Fruit fly (Drosophila melanogaster): ENCODE measurements around the gene Ptp4E.
A peak's percentile ranks its signal among the peaks of the same experiment; 100 is the strongest.

DNA sequence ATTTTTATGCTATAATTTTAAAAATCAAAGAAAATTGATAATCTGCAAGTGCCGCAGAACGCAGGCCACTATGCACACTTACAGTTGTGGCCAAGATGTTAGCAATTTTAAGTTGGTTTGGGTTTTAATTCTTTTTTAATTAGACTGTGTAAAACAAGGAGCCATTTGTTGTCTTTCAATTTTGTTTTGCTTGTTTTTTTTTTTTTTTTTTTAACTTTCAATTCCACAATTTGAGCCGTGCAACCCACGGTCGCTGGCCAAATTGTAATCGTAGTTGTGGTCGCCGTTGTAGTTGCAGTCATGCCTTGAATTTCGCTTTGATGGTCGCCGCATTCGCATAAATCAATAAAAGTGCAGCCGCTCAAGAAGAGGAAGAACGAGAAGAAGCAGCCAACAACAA, 46.4 kb downstream of the Ptp4E start:
- TF ChIP-seq dac (GFP tag; optimal IDR thresholded peaks at IDR 0.05) (no peak), CG16779 (tag; optimal IDR thresholded peaks at IDR 0.05) (no peak), topi (GFP tag; optimal IDR thresholded peaks at IDR 0.05) (no peak), CG6792 (GFP tag; optimal IDR thresholded peaks at IDR 0.05) (no peak), Blimp-1 (GFP tag; optimal IDR thresholded peaks at IDR 0.05) (no peak), CG6163 (GFP tag; IDR thresholded peaks at IDR 0.05) (no peak; the same call in 2 of the 3 replicates), CG32006 (GFP tag; optimal IDR thresholded peaks at IDR 0.05) (peak; percentile 25)
